Fruit fly (Drosophila melanogaster): ENCODE data around the gene Naa20B.

DNA sequence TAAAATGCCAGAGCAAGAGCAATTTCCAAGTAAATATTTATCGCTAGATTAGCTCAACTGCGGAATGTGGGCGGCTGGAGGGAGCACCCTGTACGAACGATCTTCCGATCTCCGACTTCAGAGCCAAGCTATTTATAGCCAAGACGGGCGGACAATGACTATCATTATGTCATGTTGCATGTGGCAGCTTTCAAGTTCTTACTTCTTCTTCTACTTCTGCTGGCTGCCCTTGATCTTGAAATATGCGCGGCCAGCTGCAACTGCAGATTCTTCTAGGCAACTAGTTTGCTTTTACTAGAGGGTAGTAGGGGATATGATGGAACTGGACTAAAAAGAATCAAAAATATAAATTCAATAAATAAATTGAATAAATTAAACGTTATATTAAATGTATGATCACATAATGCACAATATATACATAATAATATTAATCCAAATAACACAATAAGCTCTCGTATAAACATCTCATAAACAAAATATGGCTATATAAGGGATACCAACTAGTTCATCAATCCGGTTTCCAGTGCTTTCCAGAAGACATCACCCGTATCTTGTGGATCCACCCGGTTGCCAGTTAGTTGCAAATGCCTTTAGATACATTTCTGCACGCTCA is 10.9 kb downstream of the Naa20B start:
- TF ChIP-seq CTCF (optimal IDR thresholded peaks at IDR 0.05): no peak
- no peak for TF ChIP-seq CG8478 (optimal IDR thresholded peaks at IDR 0.05)

Measured in S2 (cell line).